Worm (Caenorhabditis elegans) whole organism, L2 larva: ENCODE data around the gene C05D11.13.
A peak's percentile ranks its signal among the peaks of the same experiment; 100 is the strongest.

ENCODE experiments used
- C34F6.9 ChIP-seq: fragments of 150-350 bp; optimal IDR thresholded peaks from 2 replicates; lab custom pipeline; 2014; ENCODE audit warnings: missing biosample characterization, missing genetic modification characterization
- F13H6.1 ChIP-seq: sonication (generic microtip); optimal IDR thresholded peaks from 2 replicates; lab custom pipeline; 2016; ENCODE audit warnings: missing genetic modification characterization, missing compliant biosample characterization
- R02D3.7 ChIP-seq: fragments of 150-350 bp; optimal IDR thresholded peaks from 2 replicates; lab custom pipeline; 2014; ENCODE audit warnings: missing biosample characterization, missing genetic modification characterization
- Y55F3AM.14 ChIP-seq: fragments of 200-800 bp; sonication (Bioruptor generic); optimal IDR thresholded peaks from 2 replicates; lab custom pipeline; 2018; ENCODE audit warnings: mild to moderate bottlenecking, missing genetic modification characterization, missing compliant biosample characterization
- ZK546.5 ChIP-seq: sonication (generic microtip); optimal IDR thresholded peaks from 2 replicates; lab custom pipeline; 2017; ENCODE audit warnings: missing biosample characterization, missing genetic modification characterization
- alr-1 ChIP-seq: fragments of 150-350 bp; optimal IDR thresholded peaks from 2 replicates; lab custom pipeline; 2014; ENCODE audit warnings: missing biosample characterization, missing genetic modification characterization
- aly-2 ChIP-seq: fragments of 150-350 bp; optimal IDR thresholded peaks from 2 replicates; lab custom pipeline; 2014; ENCODE audit warnings: missing biosample characterization, missing genetic modification characterization
- ama-1 ChIP-seq: fragments of 150-350 bp; optimal IDR thresholded peaks from 2 replicates; lab custom pipeline; 2018; ENCODE audit warnings: inconsistent platforms
- blmp-1 ChIP-seq: sonication (generic microtip); optimal IDR thresholded peaks from 2 replicates; lab custom pipeline; 2017; ENCODE audit warnings: missing genetic modification characterization, mild to moderate bottlenecking, missing compliant biosample characterization, antibody characterized with exemption, moderate library complexity; ENCODE audit not compliant: insufficient read depth
- ceh-16 ChIP-seq: fragments of 150-350 bp; optimal IDR thresholded peaks from 2 replicates; lab custom pipeline; 2014; ENCODE audit warnings: missing biosample characterization, missing genetic modification characterization
- ceh-82 ChIP-seq: fragments of 150-350 bp; optimal IDR thresholded peaks from 2 replicates; lab custom pipeline; 2014; ENCODE audit warnings: missing biosample characterization, missing genetic modification characterization
- crh-2 ChIP-seq: sonication (generic microtip); optimal IDR thresholded peaks from 2 replicates; lab custom pipeline; 2017; ENCODE audit warnings: missing biosample characterization, missing genetic modification characterization
- dmd-4 ChIP-seq: sonication (generic microtip); optimal IDR thresholded peaks from 2 replicates; lab custom pipeline; 2017; ENCODE audit warnings: missing biosample characterization, missing genetic modification characterization
- egl-27 ChIP-seq: sonication (generic microtip); optimal IDR thresholded peaks from 3 replicates; lab custom pipeline; 2017; ENCODE audit warnings: missing biosample characterization, missing genetic modification reagents, missing genetic modification characterization
- elt-1 ChIP-seq: fragments of 150-350 bp; optimal IDR thresholded peaks from 2 replicates; lab custom pipeline; 2014; ENCODE audit warnings: missing biosample characterization, missing genetic modification characterization
- elt-3 ChIP-seq: sonication (generic microtip); optimal IDR thresholded peaks from 2 replicates; lab custom pipeline; 2017; ENCODE audit warnings: missing biosample characterization, missing genetic modification characterization
- fos-1 ChIP-seq: fragments of 150-350 bp; optimal IDR thresholded peaks from 2 replicates; lab custom pipeline; 2014; ENCODE audit warnings: missing biosample characterization, missing genetic modification characterization
- gmeb-1 ChIP-seq: fragments of 150-350 bp; optimal IDR thresholded peaks from 2 replicates; lab custom pipeline; 2014; ENCODE audit warnings: missing biosample characterization, missing genetic modification characterization
- lin-13 ChIP-seq: fragments of 150-350 bp; optimal IDR thresholded peaks from 2 replicates; lab custom pipeline; 2014; ENCODE audit warnings: missing biosample characterization, missing genetic modification reagents, missing genetic modification characterization
- lin-39 ChIP-seq: fragments of 150-350 bp; optimal IDR thresholded peaks from 2 replicates; lab custom pipeline; 2014; ENCODE audit warnings: missing biosample characterization, missing genetic modification reagents, missing genetic modification characterization
- lsy-2 ChIP-seq, 2 experiments: fragments of 150-350 bp in 1 of 2; sonication (generic microtip) in 1 of 2; optimal IDR thresholded peaks; 2 replicates each; lab custom pipeline; 2014 to 2017; ENCODE audit warnings: missing biosample characterization in 2 of 2, missing genetic modification characterization in 2 of 2
- mab-5 ChIP-seq: fragments of 150-350 bp; optimal IDR thresholded peaks from 2 replicates; lab custom pipeline; 2014; ENCODE audit warnings: missing biosample characterization, missing genetic modification characterization
- mbf-1 ChIP-seq: sonication (generic microtip); optimal IDR thresholded peaks from 2 replicates; lab custom pipeline; 2017; ENCODE audit warnings: missing biosample characterization, missing genetic modification characterization
- mdl-1 ChIP-seq, 2 experiments: fragments of 150-350 bp in 1 of 2; sonication (generic microtip) in 1 of 2; optimal IDR thresholded peaks; 2 replicates each; lab custom pipeline; 2017; ENCODE audit warnings: missing biosample characterization in 2 of 2, missing genetic modification characterization in 2 of 2
- nhr-10 ChIP-seq: sonication (generic microtip); optimal IDR thresholded peaks from 2 replicates; lab custom pipeline; 2017; ENCODE audit warnings: missing biosample characterization, missing genetic modification characterization
- nhr-11 ChIP-seq: fragments of 150-350 bp; optimal IDR thresholded peaks from 2 replicates; lab custom pipeline; 2014; ENCODE audit warnings: missing biosample characterization, missing genetic modification characterization
- nhr-12 ChIP-seq: fragments of 150-350 bp; optimal IDR thresholded peaks from 2 replicates; lab custom pipeline; 2014; ENCODE audit warnings: missing biosample characterization, missing genetic modification characterization
- nhr-129 ChIP-seq: fragments of 150-350 bp; optimal IDR thresholded peaks from 2 replicates; lab custom pipeline; 2014; ENCODE audit warnings: missing biosample characterization, missing genetic modification characterization
- nhr-237 ChIP-seq: fragments of 150-350 bp; optimal IDR thresholded peaks from 2 replicates; lab custom pipeline; 2014; ENCODE audit warnings: missing biosample characterization, missing genetic modification characterization
- nhr-6 ChIP-seq: fragments of 150-350 bp; optimal IDR thresholded peaks from 2 replicates; lab custom pipeline; 2014; ENCODE audit warnings: missing biosample characterization, missing genetic modification characterization
- nhr-77 ChIP-seq: fragments of 150-350 bp; optimal IDR thresholded peaks from 2 replicates; lab custom pipeline; 2014; ENCODE audit warnings: missing biosample characterization, missing genetic modification characterization
- sem-4 ChIP-seq: fragments of 150-350 bp; optimal IDR thresholded peaks from 2 replicates; lab custom pipeline; 2014; ENCODE audit warnings: missing biosample characterization, missing genetic modification reagents, missing genetic modification characterization
- skn-1 ChIP-seq: sonication (generic microtip); optimal IDR thresholded peaks from 2 replicates; lab custom pipeline; 2017; ENCODE audit warnings: missing biosample characterization, missing genetic modification characterization
- sma-9 ChIP-seq, 2 experiments: fragments of 150-350 bp in 1 of 2; sonication (generic microtip) in 1 of 2; optimal IDR thresholded peaks; 2 replicates each; lab custom pipeline; 2014 to 2016; ENCODE audit warnings: missing genetic modification characterization in 2 of 2, mild to moderate bottlenecking in 1 of 2, missing biosample characterization in 1 of 2, missing compliant biosample characterization in 1 of 2, missing genetic modification reagents in 1 of 2, moderate library complexity in 1 of 2
- unc-39 ChIP-seq: fragments of 150-350 bp; optimal IDR thresholded peaks from 2 replicates; lab custom pipeline; 2014; ENCODE audit warnings: missing biosample characterization, missing genetic modification characterization
- unc-62 ChIP-seq: fragments of 150-350 bp; optimal IDR thresholded peaks from 2 replicates; lab custom pipeline; 2014; ENCODE audit warnings: missing biosample characterization, missing genetic modification reagents, missing genetic modification characterization
- ztf-1 ChIP-seq: fragments of 200-800 bp; sonication (Bioruptor generic); conservative IDR thresholded peaks from 2 replicates; pipeline ENCODE4 v1.3.6; 2022; ENCODE audit warnings: missing genetic modification characterization, missing compliant biosample characterization
- ztf-11 ChIP-seq: sonication (generic microtip); optimal IDR thresholded peaks from 2 replicates; lab custom pipeline; 2017; ENCODE audit warnings: missing biosample characterization, missing genetic modification characterization
- ztf-4 ChIP-seq: fragments of 150-350 bp; optimal IDR thresholded peaks from 2 replicates; lab custom pipeline; 2014; ENCODE audit warnings: missing biosample characterization, missing genetic modification characterization

The C05D11.13 gene

ce11 chrIII:6411914-6412313, 32.5 kb downstream of the C05D11.13 start, which contains the start of gene C05D11.5:
C05D11.5 (minus strand) TSS chrIII:6412014.
- TF ChIP-seq nhr-129 (tag; lab: Kevin White, UChicago): no peak
- TF ChIP-seq ztf-1 (GFP tag; lab: Robert Waterston, UW): no peak
- TF ChIP-seq skn-1 (tag; lab: Kevin White, UChicago): no peak
- TF ChIP-seq nhr-12 (tag; lab: Kevin White, UChicago): no peak
- TF ChIP-seq unc-39 (tag; lab: Kevin White, UChicago): no peak
- no peak for TF ChIP-seq mdl-1 (tag; optimal IDR thresholded peaks at IDR 0.05; lab: Kevin White, UChicago)
- no peak for TF ChIP-seq nhr-6
- no peak for TF ChIP-seq sma-9 (GFP tag; optimal IDR thresholded peaks at IDR 0.05; lab: Kevin White, UChicago)
- TF ChIP-seq sma-9 (tag; optimal IDR thresholded peaks at IDR 0.05; lab: Kevin White, UChicago): no peak
- no peak for TF ChIP-seq alr-1
- TF ChIP-seq nhr-11 (tag; lab: Kevin White, UChicago): no peak
- TF ChIP-seq fos-1 (tag; lab: Kevin White, UChicago): no peak
- TF ChIP-seq ceh-16 (tag; lab: Kevin White, UChicago): no peak
- no peak for TF ChIP-seq mbf-1 (tag; lab: Kevin White, UChicago)
- TF ChIP-seq nhr-77 (tag; lab: Kevin White, UChicago): no peak
- no peak for TF ChIP-seq nhr-10 (tag; lab: Kevin White, UChicago)
- TF ChIP-seq elt-3 (tag; lab: Kevin White, UChicago): no peak
- no peak for TF ChIP-seq sem-4 (tag; lab: Kevin White, UChicago)
- TF ChIP-seq dmd-4 (tag; lab: Kevin White, UChicago): no peak
- TF ChIP-seq, all 48 proteins: peak for 0

- TF ChIP-seq ceh-82 (tag; lab: Kevin White, UChicago) (no peak), lin-39 (tag; lab: Kevin White, UChicago) (no peak), aly-2 (tag; lab: Kevin White, UChicago) (no peak), crh-2 (tag; lab: Kevin White, UChicago) (peak; percentile 39), fos-1 (tag; lab: Kevin White, UChicago) (peak; percentile 3), elt-1 (tag; lab: Kevin White, UChicago) (no peak), nhr-12 (tag; lab: Kevin White, UChicago) (no peak), sma-9 (GFP tag; optimal IDR thresholded peaks at IDR 0.05; lab: Kevin White, UChicago) (peak; percentile 20), sma-9 (tag; optimal IDR thresholded peaks at IDR 0.05; lab: Kevin White, UChicago) (no peak)
These were observed 33.0 kb downstream of the C05D11.13 start for ce11 chrIII:6411430-6411829.

- TF ChIP-seq ama-1 (lab: Kevin White, UChicago) (no peak), mdl-1 (tag; optimal IDR thresholded peaks at IDR 0.05; lab: Kevin White, UChicago) (no peak), gmeb-1 (tag; lab: Kevin White, UChicago) (no peak), Y55F3AM.14 (GFP tag; lab: Kevin White, UChicago) (no peak), nhr-6 (no peak), R02D3.7 (tag; lab: Kevin White, UChicago) (no peak), egl-27 (tag; lab: Kevin White, UChicago) (no peak), blmp-1 (tag; lab: Kevin White, UChicago) (no peak), ZK546.5 (tag; lab: Kevin White, UChicago) (no peak)
These were observed 37.6 kb downstream of the C05D11.13 start, which contains the start of gene let-756 for ce11 chrIII:6406829-6407228. let-756 (plus strand) TSS chrIII:6407129.

ce11 chrIII:6405121-6405520, 39.3 kb downstream of the C05D11.13 start:
- peak in 1 of 2 experiments; percentile 47 for TF ChIP-seq lsy-2 (tag; optimal IDR thresholded peaks at IDR 0.05; lab: Kevin White, UChicago)
- peak; percentile 13 for TF ChIP-seq lin-39 (tag; lab: Kevin White, UChicago)
- no peak for TF ChIP-seq ztf-11 (tag; lab: Kevin White, UChicago)
- TF ChIP-seq ztf-4 (tag; lab: Kevin White, UChicago): peak; percentile 44
- no peak for TF ChIP-seq nhr-237
- TF ChIP-seq F13H6.1 (tag; lab: Kevin White, UChicago): peak; percentile 58
- peak; percentile 37 for TF ChIP-seq mab-5
- peak; percentile 3 for TF ChIP-seq lin-13 (GFP tag; lab: Kevin White, UChicago)
- no peak for TF ChIP-seq sem-4 (tag; lab: Kevin White, UChicago)
- peak; percentile 30 for TF ChIP-seq sma-9 (GFP tag; optimal IDR thresholded peaks at IDR 0.05; lab: Kevin White, UChicago)
- TF ChIP-seq sma-9 (tag; optimal IDR thresholded peaks at IDR 0.05; lab: Kevin White, UChicago): no peak
- no peak for TF ChIP-seq unc-62 (GFP tag; lab: Kevin White, UChicago)
- TF ChIP-seq nhr-129 (tag; lab: Kevin White, UChicago): peak; percentile 41
- no peak for TF ChIP-seq aly-2 (tag; lab: Kevin White, UChicago)
- peak; percentile 10 for TF ChIP-seq C34F6.9
